Worm (Caenorhabditis elegans) whole organism, midembryonic: ENCODE results near the gene srsx-9.

ENCODE experiments used
- T22C8.4 ChIP-seq: fragments of 200-800 bp; sonication (Bioruptor generic); IDR thresholded peaks from 2 replicates; pipeline ENCODE4 v1.3.6; 2022; ENCODE audit warnings: missing genetic modification characterization, missing compliant biosample characterization
- cog-1 ChIP-seq: sonication (generic microtip); optimal IDR thresholded peaks from 2 replicates; lab custom pipeline; 2016; ENCODE audit warnings: missing genetic modification characterization, missing compliant biosample characterization
- flt-1 ChIP-seq: fragments of 200-800 bp; sonication (Bioruptor generic); IDR thresholded peaks from 2 replicates; pipeline ENCODE4 v1.3.6; 2022; ENCODE audit warnings: missing genetic modification characterization, missing compliant biosample characterization
- ref-1 ChIP-seq: fragments of 200-800 bp; sonication (Bioruptor generic); conservative IDR thresholded peaks from 2 replicates; pipeline ENCODE4 v1.3.6; 2022; ENCODE audit warnings: missing genetic modification reagents, missing genetic modification characterization, missing compliant biosample characterization
- tab-1 ChIP-seq: fragments of 200-800 bp; sonication (Bioruptor generic); IDR thresholded peaks from 2 replicates; pipeline ENCODE4 v1.3.6; 2022; ENCODE audit warnings: missing genetic modification characterization, missing compliant biosample characterization
- ztf-23 ChIP-seq: fragments of 200-800 bp; sonication (Bioruptor generic); IDR thresholded peaks from 2 replicates; pipeline ENCODE4 v1.3.6; 2022; ENCODE audit warnings: missing genetic modification reagents, missing genetic modification characterization, missing compliant biosample characterization
- ztf-29 ChIP-seq: fragments of 200-800 bp; sonication (Bioruptor generic); IDR thresholded peaks from 2 replicates; pipeline ENCODE4 v1.3.6; 2022; ENCODE audit warnings: missing genetic modification reagents, missing genetic modification characterization, missing compliant biosample characterization

Gene srsx-9

DNA sequence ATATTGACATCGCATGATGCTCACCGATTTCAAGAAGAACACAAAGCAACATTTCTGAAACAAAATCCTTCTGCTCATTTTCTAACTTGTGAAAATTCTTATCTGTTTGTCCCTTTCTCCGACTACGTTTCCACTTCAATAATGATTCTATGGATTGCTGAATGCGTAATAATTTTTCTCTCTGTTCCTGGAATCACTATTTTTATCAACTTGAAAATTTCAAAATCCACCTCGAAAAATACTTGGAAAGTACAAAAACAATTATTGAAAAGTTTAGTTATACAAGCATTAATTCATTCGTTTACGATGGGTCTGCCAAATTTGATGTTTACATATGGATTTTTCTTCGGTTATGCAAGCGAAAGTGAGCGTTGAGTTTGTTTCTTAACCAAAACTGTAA, 50.8 kb downstream of the srsx-9 start, which contains the start of gene srh-22:
srh-22 (plus strand) TSS at position 301 of the 400 bp plus-strand sequence.
- no peak for TF ChIP-seq cog-1
- TF ChIP-seq ztf-23 (GFP tag; lab: Robert Waterston, UW) = no peak
- TF ChIP-seq T22C8.4 (GFP tag; lab: Robert Waterston, UW) = no peak
- no peak for TF ChIP-seq ztf-29 (GFP tag; lab: Robert Waterston, UW)
- no peak for TF ChIP-seq flt-1 (GFP tag; lab: Robert Waterston, UW)
- TF ChIP-seq tab-1 (GFP tag; lab: Robert Waterston, UW) = no peak
- no peak for TF ChIP-seq ref-1 (GFP tag; lab: Robert Waterston, UW)
